Worm (Caenorhabditis elegans) whole organism, L2 larva: ENCODE results near the gene F19H6.5.

Experiments used
- C34F6.9 ChIP-seq: fragments of 150-350 bp; optimal IDR thresholded peaks from 2 replicates; lab custom pipeline; 2014; ENCODE audit warnings: missing biosample characterization, missing genetic modification characterization
- F13H6.1 ChIP-seq: sonication (generic microtip); optimal IDR thresholded peaks from 2 replicates; lab custom pipeline; 2016; ENCODE audit warnings: missing genetic modification characterization, missing compliant biosample characterization
- R02D3.7 ChIP-seq: fragments of 150-350 bp; optimal IDR thresholded peaks from 2 replicates; lab custom pipeline; 2014; ENCODE audit warnings: missing biosample characterization, missing genetic modification characterization
- Y55F3AM.14 ChIP-seq: fragments of 200-800 bp; sonication (Bioruptor generic); optimal IDR thresholded peaks from 2 replicates; lab custom pipeline; 2018; ENCODE audit warnings: mild to moderate bottlenecking, missing genetic modification characterization, missing compliant biosample characterization
- ZK546.5 ChIP-seq: sonication (generic microtip); optimal IDR thresholded peaks from 2 replicates; lab custom pipeline; 2017; ENCODE audit warnings: missing biosample characterization, missing genetic modification characterization
- alr-1 ChIP-seq: fragments of 150-350 bp; optimal IDR thresholded peaks from 2 replicates; lab custom pipeline; 2014; ENCODE audit warnings: missing biosample characterization, missing genetic modification characterization
- aly-2 ChIP-seq: fragments of 150-350 bp; optimal IDR thresholded peaks from 2 replicates; lab custom pipeline; 2014; ENCODE audit warnings: missing biosample characterization, missing genetic modification characterization
- ama-1 ChIP-seq: fragments of 150-350 bp; optimal IDR thresholded peaks from 2 replicates; lab custom pipeline; 2018; ENCODE audit warnings: inconsistent platforms
- blmp-1 ChIP-seq: sonication (generic microtip); optimal IDR thresholded peaks from 2 replicates; lab custom pipeline; 2017; ENCODE audit warnings: missing genetic modification characterization, mild to moderate bottlenecking, missing compliant biosample characterization, antibody characterized with exemption, moderate library complexity; ENCODE audit not compliant: insufficient read depth
- ceh-16 ChIP-seq: fragments of 150-350 bp; optimal IDR thresholded peaks from 2 replicates; lab custom pipeline; 2014; ENCODE audit warnings: missing biosample characterization, missing genetic modification characterization
- ceh-82 ChIP-seq: fragments of 150-350 bp; optimal IDR thresholded peaks from 2 replicates; lab custom pipeline; 2014; ENCODE audit warnings: missing biosample characterization, missing genetic modification characterization
- crh-2 ChIP-seq: sonication (generic microtip); optimal IDR thresholded peaks from 2 replicates; lab custom pipeline; 2017; ENCODE audit warnings: missing biosample characterization, missing genetic modification characterization
- dmd-4 ChIP-seq: sonication (generic microtip); optimal IDR thresholded peaks from 2 replicates; lab custom pipeline; 2017; ENCODE audit warnings: missing biosample characterization, missing genetic modification characterization
- egl-27 ChIP-seq: sonication (generic microtip); optimal IDR thresholded peaks from 3 replicates; lab custom pipeline; 2017; ENCODE audit warnings: missing biosample characterization, missing genetic modification reagents, missing genetic modification characterization
- elt-1 ChIP-seq: fragments of 150-350 bp; optimal IDR thresholded peaks from 2 replicates; lab custom pipeline; 2014; ENCODE audit warnings: missing biosample characterization, missing genetic modification characterization
- elt-3 ChIP-seq: sonication (generic microtip); optimal IDR thresholded peaks from 2 replicates; lab custom pipeline; 2017; ENCODE audit warnings: missing biosample characterization, missing genetic modification characterization
- fos-1 ChIP-seq: fragments of 150-350 bp; optimal IDR thresholded peaks from 2 replicates; lab custom pipeline; 2014; ENCODE audit warnings: missing biosample characterization, missing genetic modification characterization
- gmeb-1 ChIP-seq: fragments of 150-350 bp; optimal IDR thresholded peaks from 2 replicates; lab custom pipeline; 2014; ENCODE audit warnings: missing biosample characterization, missing genetic modification characterization
- lin-11 ChIP-seq: fragments of 150-350 bp; sonication (generic microtip); optimal IDR thresholded peaks from 2 replicates; lab custom pipeline; 2014; ENCODE audit warnings: missing biosample characterization, missing genetic modification characterization, inconsistent platforms, mixed read lengths
- lin-13 ChIP-seq: fragments of 150-350 bp; optimal IDR thresholded peaks from 2 replicates; lab custom pipeline; 2014; ENCODE audit warnings: missing biosample characterization, missing genetic modification reagents, missing genetic modification characterization
- lin-39 ChIP-seq: fragments of 150-350 bp; optimal IDR thresholded peaks from 2 replicates; lab custom pipeline; 2014; ENCODE audit warnings: missing biosample characterization, missing genetic modification reagents, missing genetic modification characterization
- lsy-2 ChIP-seq, 2 experiments: fragments of 150-350 bp in 1 of 2; sonication (generic microtip) in 1 of 2; optimal IDR thresholded peaks; 2 replicates each; lab custom pipeline; 2014 to 2017; ENCODE audit warnings: missing biosample characterization in 2 of 2, missing genetic modification characterization in 2 of 2
- mab-5 ChIP-seq: fragments of 150-350 bp; optimal IDR thresholded peaks from 2 replicates; lab custom pipeline; 2014; ENCODE audit warnings: missing biosample characterization, missing genetic modification characterization
- mbf-1 ChIP-seq: sonication (generic microtip); optimal IDR thresholded peaks from 2 replicates; lab custom pipeline; 2017; ENCODE audit warnings: missing biosample characterization, missing genetic modification characterization
- mdl-1 ChIP-seq, 2 experiments: fragments of 150-350 bp in 1 of 2; sonication (generic microtip) in 1 of 2; optimal IDR thresholded peaks; 2 replicates each; lab custom pipeline; 2017; ENCODE audit warnings: missing biosample characterization in 2 of 2, missing genetic modification characterization in 2 of 2
- nhr-10 ChIP-seq: sonication (generic microtip); optimal IDR thresholded peaks from 2 replicates; lab custom pipeline; 2017; ENCODE audit warnings: missing biosample characterization, missing genetic modification characterization
- nhr-11 ChIP-seq: fragments of 150-350 bp; optimal IDR thresholded peaks from 2 replicates; lab custom pipeline; 2014; ENCODE audit warnings: missing biosample characterization, missing genetic modification characterization
- nhr-12 ChIP-seq: fragments of 150-350 bp; optimal IDR thresholded peaks from 2 replicates; lab custom pipeline; 2014; ENCODE audit warnings: missing biosample characterization, missing genetic modification characterization
- nhr-129 ChIP-seq: fragments of 150-350 bp; optimal IDR thresholded peaks from 2 replicates; lab custom pipeline; 2014; ENCODE audit warnings: missing biosample characterization, missing genetic modification characterization
- nhr-21 ChIP-seq: fragments of 150-350 bp; optimal IDR thresholded peaks from 2 replicates; lab custom pipeline; 2014; ENCODE audit warnings: missing biosample characterization, missing genetic modification characterization
- nhr-23 ChIP-seq: fragments of 150-350 bp; optimal IDR thresholded peaks from 2 replicates; lab custom pipeline; 2014; ENCODE audit warnings: missing biosample characterization, missing genetic modification reagents, missing genetic modification characterization
- nhr-237 ChIP-seq: fragments of 150-350 bp; optimal IDR thresholded peaks from 2 replicates; lab custom pipeline; 2014; ENCODE audit warnings: missing biosample characterization, missing genetic modification characterization
- nhr-25 ChIP-seq: fragments of 150-350 bp; sonication (generic microtip); optimal IDR thresholded peaks from 3 replicates; lab custom pipeline; 2014; ENCODE audit warnings: missing biosample characterization, missing genetic modification characterization
- nhr-6 ChIP-seq: fragments of 150-350 bp; optimal IDR thresholded peaks from 2 replicates; lab custom pipeline; 2014; ENCODE audit warnings: missing biosample characterization, missing genetic modification characterization
- nhr-77 ChIP-seq: fragments of 150-350 bp; optimal IDR thresholded peaks from 2 replicates; lab custom pipeline; 2014; ENCODE audit warnings: missing biosample characterization, missing genetic modification characterization
- peb-1 ChIP-seq: fragments of 150-350 bp; optimal IDR thresholded peaks from 2 replicates; lab custom pipeline; 2014; ENCODE audit warnings: missing biosample characterization, missing genetic modification characterization
- sem-4 ChIP-seq: fragments of 150-350 bp; optimal IDR thresholded peaks from 2 replicates; lab custom pipeline; 2014; ENCODE audit warnings: missing biosample characterization, missing genetic modification reagents, missing genetic modification characterization
- skn-1 ChIP-seq: sonication (generic microtip); optimal IDR thresholded peaks from 2 replicates; lab custom pipeline; 2017; ENCODE audit warnings: missing biosample characterization, missing genetic modification characterization
- sma-3 ChIP-seq: sonication (generic microtip); optimal IDR thresholded peaks from 2 replicates; lab custom pipeline; 2016; ENCODE audit warnings: missing genetic modification reagents, missing genetic modification characterization, missing compliant biosample characterization
- sma-9 ChIP-seq, 2 experiments: fragments of 150-350 bp in 1 of 2; sonication (generic microtip) in 1 of 2; optimal IDR thresholded peaks; 2 replicates each; lab custom pipeline; 2014 to 2016; ENCODE audit warnings: missing genetic modification characterization in 2 of 2, mild to moderate bottlenecking in 1 of 2, missing biosample characterization in 1 of 2, missing compliant biosample characterization in 1 of 2, missing genetic modification reagents in 1 of 2, moderate library complexity in 1 of 2
- snpc-4 ChIP-seq: fragments of 150-350 bp; optimal IDR thresholded peaks from 2 replicates; lab custom pipeline; 2014; ENCODE audit warnings: missing biosample characterization, missing genetic modification characterization
- unc-39 ChIP-seq: fragments of 150-350 bp; optimal IDR thresholded peaks from 2 replicates; lab custom pipeline; 2014; ENCODE audit warnings: missing biosample characterization, missing genetic modification characterization
- unc-55 ChIP-seq: fragments of 150-350 bp; sonication (generic microtip); optimal IDR thresholded peaks from 3 replicates; lab custom pipeline; 2014; ENCODE audit warnings: missing biosample characterization, missing genetic modification reagents, missing genetic modification characterization
- unc-62 ChIP-seq: fragments of 150-350 bp; optimal IDR thresholded peaks from 2 replicates; lab custom pipeline; 2014; ENCODE audit warnings: missing biosample characterization, missing genetic modification reagents, missing genetic modification characterization
- zag-1 ChIP-seq: fragments of 150-350 bp; optimal IDR thresholded peaks from 2 replicates; lab custom pipeline; 2014; ENCODE audit warnings: missing biosample characterization, missing genetic modification characterization
- ztf-1 ChIP-seq: fragments of 200-800 bp; sonication (Bioruptor generic); conservative IDR thresholded peaks from 2 replicates; pipeline ENCODE4 v1.3.6; 2022; ENCODE audit warnings: missing genetic modification characterization, missing compliant biosample characterization
- ztf-11 ChIP-seq: sonication (generic microtip); optimal IDR thresholded peaks from 2 replicates; lab custom pipeline; 2017; ENCODE audit warnings: missing biosample characterization, missing genetic modification characterization
- ztf-4 ChIP-seq: fragments of 150-350 bp; optimal IDR thresholded peaks from 2 replicates; lab custom pipeline; 2014; ENCODE audit warnings: missing biosample characterization, missing genetic modification characterization

Gene F19H6.5

ce11 chrX:12393786-12394308 lies 29.1 kb upstream of the F19H6.5 start, which contains the start of gene F17E5.2:
Gene F17E5.2, plus strand, starts transcription at chrX:12394258.
- TF ChIP-seq sma-9 (GFP tag; optimal IDR thresholded peaks at IDR 0.05; lab: Kevin White, UChicago) (peak; percentile 97), sma-9 (tag; optimal IDR thresholded peaks at IDR 0.05; lab: Kevin White, UChicago) (no peak), nhr-10 (tag; lab: Kevin White, UChicago) (peak; percentile 56), ztf-11 (no peak), nhr-12 (tag; lab: Kevin White, UChicago) (no peak), mbf-1 (tag; lab: Kevin White, UChicago) (no peak), nhr-129 (tag; lab: Kevin White, UChicago) (peak; percentile 99), Y55F3AM.14 (GFP tag; lab: Kevin White, UChicago) (peak; percentile 77), unc-62 (GFP tag; lab: Kevin White, UChicago) (peak; percentile 40), elt-1 (tag; lab: Kevin White, UChicago) (no peak), snpc-4 (tag; lab: Kevin White, UChicago) (peak; percentile 83), blmp-1 (tag; lab: Kevin White, UChicago) (peak; percentile 57), ceh-16 (tag; lab: Kevin White, UChicago) (peak; percentile 46), crh-2 (tag; lab: Kevin White, UChicago) (peak; percentile 96), dmd-4 (tag; lab: Kevin White, UChicago) (no peak), unc-55 (GFP tag; lab: Kevin White, UChicago) (peak; percentile 96), nhr-77 (tag; lab: Kevin White, UChicago) (peak; percentile 53), elt-3 (no peak), F13H6.1 (peak; percentile 97), lin-13 (peak; percentile 96), sem-4 (tag; lab: Kevin White, UChicago) (peak; percentile 94), fos-1 (peak; percentile 92), ZK546.5 (tag; lab: Kevin White, UChicago) (no peak), mdl-1 (tag; optimal IDR thresholded peaks at IDR 0.05; lab: Kevin White, UChicago) (peak; percentile 25 to 80), nhr-23 (no peak), ama-1 (lab: Kevin White, UChicago) (no peak), skn-1 (tag; lab: Kevin White, UChicago) (peak; percentile 42), alr-1 (tag; lab: Kevin White, UChicago) (no peak), C34F6.9 (tag; lab: Kevin White, UChicago) (peak; percentile 98), aly-2 (tag; lab: Kevin White, UChicago) (no peak), nhr-11 (no peak), ceh-82 (peak; percentile 33), R02D3.7 (tag; lab: Kevin White, UChicago) (no peak), sma-3 (peak; percentile 88), peb-1 (tag; lab: Kevin White, UChicago) (no peak), lin-39 (tag; lab: Kevin White, UChicago) (peak; percentile 37), zag-1 (tag; lab: Kevin White, UChicago) (peak; percentile 80), nhr-237 (no peak), ztf-1 (GFP tag; lab: Robert Waterston, UW) (no peak), egl-27 (tag; lab: Kevin White, UChicago) (peak; percentile 92), nhr-6 (peak; percentile 95), ztf-4 (tag; lab: Kevin White, UChicago) (peak; percentile 87), unc-39 (no peak), lin-11 (tag; lab: Kevin White, UChicago) (peak; percentile 81), gmeb-1 (peak; percentile 86), nhr-21 (tag; lab: Kevin White, UChicago) (peak; percentile 93), lsy-2 (tag; optimal IDR thresholded peaks at IDR 0.05; lab: Kevin White, UChicago) (peak; percentile 83 to 93), nhr-25 (tag; lab: Kevin White, UChicago) (peak; percentile 93), mab-5 (tag; lab: Kevin White, UChicago) (peak; percentile 92)
